Fruit fly (Drosophila melanogaster): Measurements from ENCODE around the gene CG1792.
A peak's percentile ranks its signal among the peaks of the same experiment; 100 is the strongest.

CG1792 gene

DNA sequence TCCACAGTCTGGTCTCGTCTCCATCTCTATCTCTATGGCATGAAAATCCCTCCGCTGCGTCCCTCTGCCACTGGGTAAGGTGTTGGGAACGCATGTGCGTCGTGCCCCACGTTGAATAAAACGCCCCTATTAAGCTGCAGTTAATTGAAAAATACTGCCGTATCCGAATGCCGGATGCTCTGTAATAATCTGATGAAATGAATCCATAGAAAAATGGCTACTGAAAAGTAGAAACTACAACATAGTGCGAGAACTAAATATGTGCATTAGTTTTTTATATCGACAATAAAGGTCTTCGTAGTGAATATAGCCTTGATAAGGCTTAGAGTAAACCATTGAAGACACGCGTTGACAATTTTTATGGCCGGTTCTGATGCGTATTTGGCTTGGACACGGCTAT is 49.4 kb upstream of the CG1792 start (continued):
- TF ChIP-seq CG12744 (GFP tag; optimal IDR thresholded peaks at IDR 0.05) (no peak), corto (GFP tag; optimal IDR thresholded peaks at IDR 0.05) (no peak), mam (GFP tag; optimal IDR thresholded peaks at IDR 0.05) (no peak), lov (optimal IDR thresholded peaks at IDR 0.05) (no peak), lov (GFP tag; IDR thresholded peaks at IDR 0.05) (peak; percentile 58; the same call in 1 of the 3 replicates), bsh (GFP tag; optimal IDR thresholded peaks at IDR 0.05) (peak; percentile 59 to 74), CG6765 (GFP tag; optimal IDR thresholded peaks at IDR 0.05) (no peak), Nf-YB (GFP tag; optimal IDR thresholded peaks at IDR 0.05) (no peak), Bdp1 (GFP tag; optimal IDR thresholded peaks at IDR 0.05) (peak; percentile 9), TFAM (GFP tag; optimal IDR thresholded peaks at IDR 0.05) (no peak), gem (tag; optimal IDR thresholded peaks at IDR 0.05) (peak; percentile 72), CG17385 (GFP tag; optimal IDR thresholded peaks at IDR 0.05) (peak; percentile 15), Atf6 (GFP tag; IDR thresholded peaks at IDR 0.05) (no peak; the same call in 1 of the 2 replicates), CG2889 (GFP tag; IDR thresholded peaks at IDR 0.05) (no peak), Sox100B (GFP tag; optimal IDR thresholded peaks at IDR 0.05) (no peak), CG14667 (GFP tag; IDR thresholded peaks at IDR 0.05) (peak; percentile 63), Doc2 (GFP tag; IDR thresholded peaks at IDR 0.05) (no peak), yki (optimal IDR thresholded peaks at IDR 0.05) (no peak), btn (GFP tag; optimal IDR thresholded peaks at IDR 0.05) (no peak), Ravus (GFP tag; IDR thresholded peaks at IDR 0.05) (no peak), CG30431 (GFP tag; optimal IDR thresholded peaks at IDR 0.05) (no peak), mld (GFP tag; IDR thresholded peaks at IDR 0.05; ENCODE audit: partially characterized antibody) (no peak), Doc3 (GFP tag; IDR thresholded peaks at IDR 0.05; ENCODE audit: partially characterized antibody) (no peak), Abd-B (GFP tag; optimal IDR thresholded peaks at IDR 0.05) (peak; percentile 73), hbn (GFP tag; IDR thresholded peaks at IDR 0.05; ENCODE audit: partially characterized antibody) (no peak), CG14710 (tag; optimal IDR thresholded peaks at IDR 0.05) (peak; percentile 56), CG3838 (GFP tag; optimal IDR thresholded peaks at IDR 0.05) (no peak), pho (GFP tag; optimal IDR thresholded peaks at IDR 0.05) (no peak), Elba2 (GFP tag; optimal IDR thresholded peaks at IDR 0.05) (no peak), luna (GFP tag; optimal IDR thresholded peaks at IDR 0.05) (no peak), abd-A (tag; optimal IDR thresholded peaks at IDR 0.05) (no peak), CG2120 (GFP tag; optimal IDR thresholded peaks at IDR 0.05) (no peak), Scr (GFP tag; IDR thresholded peaks at IDR 0.05; ENCODE audit: partially characterized antibody) (no peak), Ets65A (GFP tag) (peak; percentile 9), CG4707 (GFP tag; optimal IDR thresholded peaks at IDR 0.05) (peak; percentile 27), Gug (GFP tag; IDR thresholded peaks at IDR 0.05) (peak; percentile 23; the same call in 1 of the 4 replicates), CG10979 (tag; optimal IDR thresholded peaks at IDR 0.05) (peak; percentile 71), Antp (GFP tag; optimal IDR thresholded peaks at IDR 0.05) (peak; percentile 36), ems (GFP tag; optimal IDR thresholded peaks at IDR 0.05) (no peak), chn (GFP tag; optimal IDR thresholded peaks at IDR 0.05) (peak; percentile 49), oc (tag; optimal IDR thresholded peaks at IDR 0.05) (peak; percentile 59), psq (GFP tag; optimal IDR thresholded peaks at IDR 0.05) (no peak), grau (tag; optimal IDR thresholded peaks at IDR 0.05) (peak; percentile 39), kni (GFP tag; optimal IDR thresholded peaks at IDR 0.05) (no peak), CG16815 (GFP tag; optimal IDR thresholded peaks at IDR 0.05) (peak; percentile 10), amos (GFP tag; IDR thresholded peaks at IDR 0.05; ENCODE audit: partially characterized antibody) (no peak), CG12769 (tag; optimal IDR thresholded peaks at IDR 0.05) (no peak), CG13624 (GFP tag; optimal IDR thresholded peaks at IDR 0.05) (no peak), sug (tag; optimal IDR thresholded peaks at IDR 0.05) (no peak), CG10462 (GFP tag; optimal IDR thresholded peaks at IDR 0.05) (no peak), sim (GFP tag; IDR thresholded peaks at IDR 0.05) (0 out of 2 replicates have a peak, but pooled peaks have one; percentile 50), CG31365 (tag; optimal IDR thresholded peaks at IDR 0.05) (no peak)

Data from whole organism, embryonic.